Fruit fly (Drosophila melanogaster) whole organism, embryonic: ENCODE measurements around the gene CG46440.

ENCODE experiments used
- Atf3 ChIP-seq: fragments of 200-800 bp; sonication (Bioruptor generic); optimal IDR thresholded peaks from 3 replicates; lab custom pipeline; 2016; ENCODE audit warnings: missing biosample characterization, missing genetic modification characterization
- Awh ChIP-seq: fragments of 200-800 bp; sonication (Bioruptor generic); IDR thresholded peaks from 2 replicates; pipeline ENCODE4, ENCODE4 v1.3.6; 2022; ENCODE audit warnings: missing biosample characterization, missing genetic modification characterization
- Blimp-1 ChIP-seq: fragments of 200-800 bp; sonication (Bioruptor generic); optimal IDR thresholded peaks from 3 replicates; lab custom pipeline; 2018; ENCODE audit warnings: missing biosample characterization, missing genetic modification characterization, mild to moderate bottlenecking, moderate library complexity, missing genetic modification reagents
- CG10209 ChIP-seq: fragments of 200-800 bp; sonication (Bioruptor generic); optimal IDR thresholded peaks from 3 replicates; lab custom pipeline; 2017; ENCODE audit warnings: missing biosample characterization, mild to moderate bottlenecking, missing genetic modification characterization, missing genetic modification reagents
- CG10274 ChIP-seq: fragments of 200-800 bp; sonication (Bioruptor generic); optimal IDR thresholded peaks from 3 replicates; lab custom pipeline; 2017; ENCODE audit warnings: missing biosample characterization, mild to moderate bottlenecking, missing genetic modification characterization
- CG11504 ChIP-seq: fragments of 200-800 bp; sonication (Bioruptor generic); optimal IDR thresholded peaks from 3 replicates; lab custom pipeline; 2019; ENCODE audit warnings: missing biosample characterization, mild to moderate bottlenecking, missing genetic modification characterization, moderate library complexity
- CG13287 ChIP-seq: fragments of 200-800 bp; sonication (Bioruptor generic); IDR thresholded peaks from 2 replicates; pipeline ENCODE4 v1.3.6; 2022; ENCODE audit warnings: missing biosample characterization, missing genetic modification characterization; ENCODE audit not compliant: partially characterized antibody
- CG14050 ChIP-seq: fragments of 200-800 bp; sonication (Bioruptor generic); IDR thresholded peaks from 3 replicates; pipeline ENCODE4 v1.3.6; 2022; ENCODE audit warnings: missing biosample characterization, missing genetic modification characterization
- CG15073 ChIP-seq: fragments of 200-800 bp; sonication (Bioruptor generic); optimal IDR thresholded peaks from 2 replicates; lab custom pipeline; 2016; ENCODE audit warnings: missing biosample characterization, missing genetic modification characterization
- CG17186 ChIP-seq: fragments of 200-800 bp; sonication (Bioruptor generic); optimal IDR thresholded peaks from 3 replicates; lab custom pipeline; 2017; ENCODE audit warnings: missing biosample characterization, missing genetic modification reagents, missing genetic modification characterization
- CG17568 ChIP-seq: fragments of 200-800 bp; sonication (Bioruptor generic); optimal IDR thresholded peaks from 2 replicates; lab custom pipeline; 2018; ENCODE audit warnings: missing biosample characterization, mild to moderate bottlenecking, missing genetic modification characterization, moderate library complexity
- CG1792 ChIP-seq: fragments of 200-800 bp; sonication (Bioruptor generic); optimal IDR thresholded peaks from 2 replicates; lab custom pipeline; 2016; ENCODE audit warnings: missing biosample characterization, missing genetic modification characterization
- CG30020 ChIP-seq: fragments of 200-800 bp; optimal IDR thresholded peaks from 2 replicates; lab custom pipeline; 2019; ENCODE audit warnings: missing biosample characterization, mild to moderate bottlenecking, missing genetic modification characterization, moderate library complexity
- CG31441 ChIP-seq: fragments of 200-800 bp; sonication (Bioruptor generic); IDR thresholded peaks from 2 replicates; pipeline ENCODE4 v1.3.6; 2022; ENCODE audit warnings: missing biosample characterization, missing genetic modification characterization
- CG32772 ChIP-seq: fragments of 200-800 bp; sonication (Bioruptor generic); IDR thresholded peaks from 2 replicates; pipeline ENCODE4 v1.3.6; 2022; ENCODE audit warnings: missing biosample characterization, missing genetic modification characterization
- CG3726 ChIP-seq: fragments of 200-800 bp; sonication (Bioruptor generic); IDR thresholded peaks from 3 replicates; pipeline ENCODE4, ENCODE4 v1.3.6; 2022; ENCODE audit warnings: missing biosample characterization, missing genetic modification characterization
- CG4360 ChIP-seq: fragments of 200-800 bp; sonication (Bioruptor generic); IDR thresholded peaks from 2 replicates; pipeline ENCODE4 v1.3.6; 2022; ENCODE audit warnings: missing biosample characterization, missing genetic modification characterization
- CG4854 ChIP-seq: fragments of 200-800 bp; sonication (Bioruptor generic); optimal IDR thresholded peaks from 2 replicates; lab custom pipeline; 2016; ENCODE audit warnings: missing biosample characterization, missing genetic modification characterization, inconsistent platforms
- CG7372 ChIP-seq: fragments of 200-800 bp; sonication (Bioruptor generic); IDR thresholded peaks from 2 replicates; pipeline ENCODE4 v1.3.6; 2022; ENCODE audit warnings: missing biosample characterization, missing genetic modification characterization
- CG7745 ChIP-seq: fragments of 200-800 bp; sonication (Bioruptor generic); optimal IDR thresholded peaks from 2 replicates; lab custom pipeline; 2018; ENCODE audit warnings: missing biosample characterization, mild to moderate bottlenecking, missing genetic modification characterization, moderate library complexity
- CG8944 ChIP-seq: fragments of 200-800 bp; sonication (Bioruptor generic); optimal IDR thresholded peaks from 3 replicates; lab custom pipeline; 2016; ENCODE audit warnings: missing biosample characterization, missing genetic modification characterization
- CG9609 ChIP-seq: fragments of 200-800 bp; sonication (Bioruptor generic); optimal IDR thresholded peaks from 3 replicates; lab custom pipeline; 2016; ENCODE audit warnings: missing biosample characterization, missing genetic modification characterization
- Chrac-16 ChIP-seq: fragments of 200-800 bp; sonication (Bioruptor generic); optimal IDR thresholded peaks from 3 replicates; lab custom pipeline; 2016; ENCODE audit warnings: missing biosample characterization, missing genetic modification characterization
- Dip3 ChIP-seq: fragments of 200-800 bp; sonication (Bioruptor generic); optimal IDR thresholded peaks from 3 replicates; lab custom pipeline; 2016; ENCODE audit warnings: missing biosample characterization, missing genetic modification characterization
- Dp ChIP-seq: fragments of 200-800 bp; sonication (Bioruptor generic); optimal IDR thresholded peaks from 2 replicates; lab custom pipeline; 2018; ENCODE audit warnings: missing biosample characterization, mild to moderate bottlenecking, missing genetic modification characterization, moderate library complexity
- E2f2 ChIP-seq: fragments of 200-800 bp; sonication (Bioruptor generic); IDR thresholded peaks from 2 replicates; pipeline ENCODE4 v1.3.6; 2022; ENCODE audit warnings: missing biosample characterization, missing genetic modification characterization
- Fer3 ChIP-seq: fragments of 200-800 bp; sonication (Bioruptor generic); optimal IDR thresholded peaks from 2 replicates; lab custom pipeline; 2018; ENCODE audit warnings: missing biosample characterization, mild to moderate bottlenecking, missing genetic modification characterization, moderate library complexity
- Gsc ChIP-seq: fragments of 200-800 bp; sonication (Bioruptor generic); IDR thresholded peaks from 2 replicates; pipeline ENCODE4 v1.3.6; 2022; ENCODE audit warnings: missing biosample characterization, missing genetic modification characterization
- HLH3B ChIP-seq: fragments of 200-800 bp; sonication (Bioruptor generic); IDR thresholded peaks from 2 replicates; pipeline ENCODE4 v1.3.6; 2022; ENCODE audit warnings: missing biosample characterization, missing genetic modification characterization
- Hey ChIP-seq: fragments of 200-800 bp; sonication (Bioruptor generic); optimal IDR thresholded peaks from 3 replicates; lab custom pipeline; 2018; ENCODE audit warnings: missing biosample characterization, mild to moderate bottlenecking, missing genetic modification characterization
- Hr78 ChIP-seq, 2 experiments: fragments of 200-800 bp in 1 of 2; fragments of >200 bp in 1 of 2; sonication (Bioruptor generic) in 1 of 2; optimal IDR thresholded peaks; 2 replicates each; lab custom pipeline; 2017 to 2019; ENCODE audit warnings: missing biosample characterization in 2 of 2, missing genetic modification characterization in 2 of 2, mild to moderate bottlenecking in 1 of 2, moderate library complexity in 1 of 2
- Med ChIP-seq: fragments of 200-800 bp; sonication (Bioruptor generic); peaks from one replicate; lab custom pipeline; 2016; ENCODE audit warnings: missing biosample characterization, missing genetic modification characterization, mild to moderate bottlenecking, inconsistent platforms, moderate library complexity
- Meics ChIP-seq: fragments of 200-800 bp; sonication (Bioruptor generic); optimal IDR thresholded peaks from 2 replicates; lab custom pipeline; 2017; ENCODE audit warnings: missing biosample characterization, mild to moderate bottlenecking, missing genetic modification characterization
- Side ChIP-seq: fragments of 200-800 bp; sonication (Bioruptor generic); optimal IDR thresholded peaks from 2 replicates; lab custom pipeline; 2016; ENCODE audit warnings: missing biosample characterization, missing genetic modification characterization
- TFAM ChIP-seq: fragments of 200-800 bp; sonication (Bioruptor generic); optimal IDR thresholded peaks from 2 replicates; lab custom pipeline; 2017; ENCODE audit warnings: missing biosample characterization, missing genetic modification characterization, inconsistent platforms
- Trl ChIP-seq, 3 experiments: fragments of >200 bp in 2 of 3; fragments of 200-800 bp in 1 of 3; sonication (Bioruptor generic) in 1 of 3; optimal IDR thresholded peaks; 2 replicates in 1 of 3; 3 replicates in 2 of 3; lab custom pipeline; 2016 to 2017; ENCODE audit warnings: missing biosample characterization in 1 of 3, missing genetic modification characterization in 1 of 3
- aop ChIP-seq: fragments of 200-800 bp; sonication (Bioruptor generic); IDR thresholded peaks from 2 replicates; pipeline ENCODE4 v1.3.6; 2022; ENCODE audit warnings: missing biosample characterization, missing genetic modification characterization
- az2 ChIP-seq: fragments of 200-800 bp; sonication (Bioruptor generic); optimal IDR thresholded peaks from 3 replicates; lab custom pipeline; 2016; ENCODE audit warnings: missing biosample characterization, missing genetic modification characterization
- bbx ChIP-seq: fragments of 200-800 bp; sonication (Bioruptor generic); IDR thresholded peaks from 2 replicates; pipeline ENCODE4 v1.3.6; 2022; ENCODE audit warnings: missing biosample characterization, missing genetic modification characterization; ENCODE audit not compliant: partially characterized antibody
- chm ChIP-seq: fragments of 200-800 bp; sonication (Bioruptor generic); IDR thresholded peaks from 2 replicates; pipeline ENCODE4 v1.3.6; 2022; ENCODE audit warnings: missing biosample characterization, missing genetic modification characterization
- croc ChIP-seq: fragments of 200-800 bp; sonication (Bioruptor generic); conservative IDR thresholded peaks from 3 replicates; pipeline ENCODE4 v1.3.6; 2022; ENCODE audit warnings: missing biosample characterization, missing genetic modification characterization
- danr ChIP-seq: fragments of 200-800 bp; sonication (Bioruptor generic); IDR thresholded peaks from 2 replicates; pipeline ENCODE4 v1.3.6; 2022; ENCODE audit warnings: missing biosample characterization, missing genetic modification characterization
- dmrt11E ChIP-seq: fragments of 200-800 bp; sonication (Bioruptor generic); optimal IDR thresholded peaks from 3 replicates; lab custom pipeline; 2018; ENCODE audit warnings: missing biosample characterization, mild to moderate bottlenecking, missing genetic modification characterization, moderate library complexity
- lilli ChIP-seq: fragments of 200-800 bp; sonication (Bioruptor generic); optimal IDR thresholded peaks from 3 replicates; lab custom pipeline; 2016; ENCODE audit warnings: missing biosample characterization, missing genetic modification characterization
- maf-S ChIP-seq: fragments of 200-800 bp; sonication (Bioruptor generic); optimal IDR thresholded peaks from 2 replicates; lab custom pipeline; 2016; ENCODE audit warnings: missing biosample characterization, missing genetic modification characterization
- nerfin-2 ChIP-seq: fragments of 200-800 bp; sonication (Bioruptor generic); IDR thresholded peaks from 2 replicates; pipeline ENCODE4 v1.3.6; 2022; ENCODE audit warnings: missing biosample characterization, missing genetic modification characterization; ENCODE audit not compliant: partially characterized antibody
- odd ChIP-seq: fragments of 200-800 bp; sonication (Bioruptor generic); optimal IDR thresholded peaks from 2 replicates; lab custom pipeline; 2017; ENCODE audit warnings: missing biosample characterization, mild to moderate bottlenecking, missing genetic modification characterization
- row ChIP-seq: fragments of 200-800 bp; sonication (Bioruptor generic); IDR thresholded peaks from 3 replicates; pipeline ENCODE4 v1.3.6; 2022; ENCODE audit warnings: missing biosample characterization, missing genetic modification characterization
- sens ChIP-seq: fragments of 200-800 bp; sonication (Bioruptor generic); peaks from one replicate; lab custom pipeline; 2016; ENCODE audit warnings: missing biosample characterization, missing genetic modification characterization
- seq ChIP-seq: fragments of 200-800 bp; sonication (Bioruptor generic); IDR thresholded peaks from 2 replicates; pipeline ENCODE4 v1.3.6; 2022; ENCODE audit warnings: missing biosample characterization, missing genetic modification characterization
- zfh2 ChIP-seq: fragments of 200-800 bp; sonication (Bioruptor generic); optimal IDR thresholded peaks from 2 replicates; lab custom pipeline; 2016; ENCODE audit warnings: missing biosample characterization, missing genetic modification characterization

CG46440 gene

dm6 chrX:15844139-15844538 lies 13.5 kb downstream of the CG46440 start, which contains the start of the genes ArgRS and CG8578 (continued):
- TF ChIP-seq CG4854 (GFP tag; lab: Kevin White, UChicago) (no peak), CG1792 (GFP tag; lab: Kevin White, UChicago) (peak; percentile 21), Dip3 (GFP tag; lab: Kevin White, UChicago) (peak; percentile 13), CG9609 (GFP tag; lab: Kevin White, UChicago) (peak; percentile 6), nerfin-2 (GFP tag; lab: Robert Waterston, UW) (peak; percentile 81), dmrt11E (peak; percentile 12), CG31441 (peak; percentile 80), CG11504 (tag; lab: Kevin White, UChicago) (no peak), Side (GFP tag; lab: Kevin White, UChicago) (peak; percentile 80), croc (GFP tag; lab: Robert Waterston, UW) (peak; percentile 40; the same call in 1 of the 3 replicates), Med (GFP tag; lab: Kevin White, UChicago) (peak; percentile 97), Chrac-16 (GFP tag; lab: Kevin White, UChicago) (peak; percentile 27), Trl (optimal IDR thresholded peaks at IDR 0.05; lab: Kevin White, UChicago) (no peak), Trl (GFP tag; optimal IDR thresholded peaks at IDR 0.05; lab: Kevin White, UChicago) (peak; percentile 82), CG13287 (GFP tag; lab: Robert Waterston, UW) (peak; percentile 85), aop (GFP tag; lab: Robert Waterston, UW) (no peak), CG3726 (GFP tag; lab: Robert Waterston, UW) (no peak), az2 (GFP tag; lab: Kevin White, UChicago) (peak; percentile 19), Awh (GFP tag; lab: Robert Waterston, UW) (no peak), zfh2 (GFP tag; lab: Kevin White, UChicago) (peak; percentile 70), E2f2 (GFP tag; lab: Robert Waterston, UW) (peak; percentile 38; the same call in 1 of the 2 replicates), Fer3 (tag; lab: Kevin White, UChicago) (peak; percentile 15), sens (GFP tag; lab: Kevin White, UChicago) (peak; percentile 96), HLH3B (GFP tag; lab: Robert Waterston, UW) (no peak), CG17186 (GFP tag; lab: Kevin White, UChicago) (peak; percentile 66), CG8944 (GFP tag; lab: Kevin White, UChicago) (peak; percentile 7), lilli (GFP tag; lab: Kevin White, UChicago) (peak; percentile 87), CG4360 (no peak), Gsc (GFP tag; lab: Robert Waterston, UW) (no peak), CG7745 (tag; lab: Kevin White, UChicago) (no peak), danr (GFP tag; lab: Robert Waterston, UW) (no peak), row (GFP tag; lab: Robert Waterston, UW) (peak; percentile 89), CG30020 (tag; lab: Kevin White, UChicago) (peak; percentile 96), Hey (tag; lab: Kevin White, UChicago) (no peak), CG14050 (GFP tag; lab: Robert Waterston, UW) (no peak), CG7372 (GFP tag; lab: Robert Waterston, UW) (peak; percentile 77), Dp (GFP tag; lab: Kevin White, UChicago) (peak; percentile 22), Atf3 (peak; percentile 66), maf-S (peak; percentile 37), TFAM (GFP tag; lab: Kevin White, UChicago) (no peak), Meics (GFP tag; lab: Kevin White, UChicago) (no peak), Hr78 (GFP tag; optimal IDR thresholded peaks at IDR 0.05; lab: Kevin White, UChicago) (no peak), CG15073 (GFP tag; lab: Kevin White, UChicago) (no peak), CG10209 (GFP tag; lab: Kevin White, UChicago) (peak; percentile 25), bbx (GFP tag; lab: Robert Waterston, UW) (peak; percentile 65), odd (GFP tag; lab: Kevin White, UChicago) (no peak), CG32772 (no peak; the same call in 1 of the 2 replicates), seq (GFP tag; lab: Robert Waterston, UW) (no peak), CG10274 (GFP tag; lab: Kevin White, UChicago) (no peak), Blimp-1 (GFP tag; lab: Kevin White, UChicago) (no peak), chm (GFP tag; lab: Robert Waterston, UW) (no peak), CG17568 (GFP tag; lab: Kevin White, UChicago) (no peak)
